Worm (Caenorhabditis elegans) whole organism, L4/young adult: Measurements from ENCODE around the gene F54E4.4.

Source experiments
- W03F9.2 ChIP-seq: fragments of 150-350 bp; optimal IDR thresholded peaks from 2 replicates; lab custom pipeline; 2014; ENCODE audit warnings: missing biosample characterization, missing genetic modification characterization
- dao-5 ChIP-seq: sonication (generic microtip); optimal IDR thresholded peaks from 2 replicates; lab custom pipeline; 2016; ENCODE audit warnings: missing genotype, missing genetic modification characterization, moderate library complexity, missing compliant biosample characterization
- him-1 ChIP-seq: sonication (generic microtip); optimal IDR thresholded peaks from 2 replicates; lab custom pipeline; 2016; ENCODE audit warnings: missing genotype, missing genetic modification reagents, missing genetic modification characterization, missing compliant biosample characterization

The F54E4.4 gene

ce11 chrX:14645392-14645791 lies at the start of gene F54E4.4:
Gene F54E4.4, minus strand, starts transcription at chrX:14645492.
- TF ChIP-seq W03F9.2 (tag; lab: Kevin White, UChicago) = no peak
- no peak for TF ChIP-seq him-1 (tag; lab: Kevin White, UChicago)
- TF ChIP-seq dao-5 = no peak

- no peak for TF ChIP-seq W03F9.2 (tag; lab: Kevin White, UChicago)
- TF ChIP-seq him-1 (tag; lab: Kevin White, UChicago) = no peak
- no peak for TF ChIP-seq dao-5
Observed at ce11 chrX:14694633-14695177, 49.4 kb upstream of the F54E4.4 start.

- no peak for TF ChIP-seq him-1 (tag; lab: Kevin White, UChicago)
- no peak for TF ChIP-seq dao-5
- TF ChIP-seq W03F9.2 (tag; lab: Kevin White, UChicago) = no peak
Observed at ce11 chrX:14692905-14693304, 47.6 kb upstream of the F54E4.4 start, which contains the start of gene sox-3. Gene sox-3, minus strand, starts transcription at chrX:14693005.

ce11 chrX:14684406-14684927 lies 39.2 kb upstream of the F54E4.4 start, which contains the start of gene csq-1:
Gene csq-1, plus strand, starts transcription at chrX:14684877.
- TF ChIP-seq W03F9.2 (tag; lab: Kevin White, UChicago) (no peak), him-1 (tag; lab: Kevin White, UChicago) (no peak), dao-5 (no peak)

ce11 chrX:14680474-14680873 lies 35.2 kb upstream of the F54E4.4 start:
- TF ChIP-seq him-1 (tag; lab: Kevin White, UChicago) (no peak), W03F9.2 (tag; lab: Kevin White, UChicago) (no peak), dao-5 (no peak)

- no peak for TF ChIP-seq W03F9.2 (tag; lab: Kevin White, UChicago)
- TF ChIP-seq dao-5 = no peak
- TF ChIP-seq him-1 (tag; lab: Kevin White, UChicago) = no peak
Observed at ce11 chrX:14678983-14679382, 33.7 kb upstream of the F54E4.4 start.

ce11 chrX:14674028-14674427 lies 28.7 kb upstream of the F54E4.4 start, which contains the start of gene slt-1:
Gene slt-1, plus strand, starts transcription at chrX:14674328.
- no peak for TF ChIP-seq him-1 (tag; lab: Kevin White, UChicago)
- TF ChIP-seq dao-5 = no peak
- TF ChIP-seq W03F9.2 (tag; lab: Kevin White, UChicago) = no peak

ce11 chrX:14671300-14671699 lies 26.0 kb upstream of the F54E4.4 start:
- no peak for TF ChIP-seq dao-5
- no peak for TF ChIP-seq him-1 (tag; lab: Kevin White, UChicago)
- TF ChIP-seq W03F9.2 (tag; lab: Kevin White, UChicago) = no peak

- TF ChIP-seq him-1 (tag; lab: Kevin White, UChicago) (no peak), dao-5 (no peak), W03F9.2 (tag; lab: Kevin White, UChicago) (no peak)
Observed at ce11 chrX:14664028-14664427, 18.7 kb upstream of the F54E4.4 start, which contains the start of gene C26G2.2. Gene C26G2.2, plus strand, starts transcription at chrX:14664328.

ce11 chrX:14662460-14662859 lies 17.2 kb upstream of the F54E4.4 start:
- no peak for TF ChIP-seq dao-5
- TF ChIP-seq him-1 (tag; lab: Kevin White, UChicago) = no peak
- TF ChIP-seq W03F9.2 (tag; lab: Kevin White, UChicago) = no peak

ce11 chrX:14661918-14662317 lies 16.6 kb upstream of the F54E4.4 start:
- TF ChIP-seq him-1 (tag; lab: Kevin White, UChicago) = no peak
- no peak for TF ChIP-seq W03F9.2 (tag; lab: Kevin White, UChicago)
- no peak for TF ChIP-seq dao-5

- TF ChIP-seq W03F9.2 (tag; lab: Kevin White, UChicago) (no peak), him-1 (tag; lab: Kevin White, UChicago) (no peak), dao-5 (no peak)
Observed at ce11 chrX:14659454-14659853, 14.2 kb upstream of the F54E4.4 start.

ce11 chrX:14657445-14657844 lies 12.2 kb upstream of the F54E4.4 start:
- no peak for TF ChIP-seq W03F9.2 (tag; lab: Kevin White, UChicago)
- no peak for TF ChIP-seq him-1 (tag; lab: Kevin White, UChicago)
- TF ChIP-seq dao-5 = no peak

- TF ChIP-seq him-1 (tag; lab: Kevin White, UChicago) (no peak), dao-5 (no peak), W03F9.2 (tag; lab: Kevin White, UChicago) (no peak)
Observed at ce11 chrX:14654668-14655067, 9.4 kb upstream of the F54E4.4 start, which contains the start of gene syg-2. Gene syg-2, plus strand, starts transcription at chrX:14654968.

ce11 chrX:14653486-14653885 lies 8.2 kb upstream of the F54E4.4 start:
- TF ChIP-seq W03F9.2 (tag; lab: Kevin White, UChicago) (no peak), dao-5 (no peak), him-1 (tag; lab: Kevin White, UChicago) (no peak)
